Fruit fly (Drosophila melanogaster): Measurements from ENCODE around the gene Tre1.

DNA sequence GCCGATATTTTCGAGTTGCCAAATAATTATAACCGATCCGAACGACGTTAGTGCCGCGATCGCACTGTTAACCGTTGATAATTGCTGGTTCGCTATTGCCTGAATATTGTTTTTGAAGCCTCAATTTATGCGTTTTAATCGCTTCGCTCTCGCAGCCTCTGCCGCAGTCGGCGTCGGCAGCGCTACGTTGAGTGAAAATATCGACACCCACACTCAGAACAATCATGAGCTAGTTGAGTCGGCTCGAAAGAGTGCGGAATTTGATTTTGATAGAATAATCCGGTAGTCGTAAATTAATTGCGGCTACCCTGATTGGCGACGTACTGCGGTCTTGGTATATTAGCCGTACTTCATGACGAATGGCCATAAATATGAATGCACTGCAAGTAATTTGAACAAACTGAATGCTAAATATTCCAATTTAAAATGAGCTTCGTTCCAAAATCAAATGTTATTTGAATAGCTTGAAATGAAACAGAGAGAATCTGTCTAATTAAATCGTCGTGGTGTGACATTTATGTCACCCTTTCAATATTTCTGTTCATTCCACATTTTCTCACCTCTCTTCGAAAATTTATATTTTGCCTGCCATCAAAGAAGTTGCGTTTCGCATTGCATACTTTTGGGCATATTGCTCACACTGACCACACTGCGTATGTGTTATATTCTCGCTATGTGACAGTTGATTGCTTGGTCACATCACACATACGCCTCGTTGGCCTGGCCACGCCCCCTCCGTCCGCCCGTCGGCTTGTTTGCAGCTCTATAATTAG lies 35.9 kb upstream of the Tre1 start:
- no peak for TF ChIP-seq Dfd (GFP tag; optimal IDR thresholded peaks at IDR 0.05)
- no peak for TF ChIP-seq tai (GFP tag; optimal IDR thresholded peaks at IDR 0.05)
- TF ChIP-seq psq (GFP tag; optimal IDR thresholded peaks at IDR 0.05): no peak
- TF ChIP-seq HLH106 (tag; optimal IDR thresholded peaks at IDR 0.05): no peak
- no peak for TF ChIP-seq Jra (GFP tag; optimal IDR thresholded peaks at IDR 0.05)
- TF ChIP-seq CG9705 (GFP tag; optimal IDR thresholded peaks at IDR 0.05): no peak
- TF ChIP-seq dl (GFP tag; optimal IDR thresholded peaks at IDR 0.05; ENCODE audit: insufficient read depth in 1 of 2, partially characterized antibody in 2 of 2): no peak
- no peak for TF ChIP-seq Rel (GFP tag; optimal IDR thresholded peaks at IDR 0.05)
- TF ChIP-seq Rel (tag; optimal IDR thresholded peaks at IDR 0.05): no peak
- peak; percentile 29 for TF ChIP-seq h (GFP tag; optimal IDR thresholded peaks at IDR 0.05)
- TF ChIP-seq OdsH (GFP tag; optimal IDR thresholded peaks at IDR 0.05): no peak
- TF ChIP-seq Myc (optimal IDR thresholded peaks at IDR 0.05): peak; percentile 45
- TF ChIP-seq sv (GFP tag; optimal IDR thresholded peaks at IDR 0.05): no peak
